Fruit fly (Drosophila melanogaster) whole organism, embryonic: ENCODE data around the gene CG6216.
A peak's percentile ranks its signal among the peaks of the same experiment; 100 is the strongest.

Experiments
- Atf3 ChIP-seq: fragments of 200-800 bp; sonication (Bioruptor generic); optimal IDR thresholded peaks from 3 replicates; lab custom pipeline; 2016; ENCODE audit warnings: missing biosample characterization, missing genetic modification characterization
- Bteb2 ChIP-seq: fragments of 200-800 bp; sonication (Bioruptor generic); optimal IDR thresholded peaks from 2 replicates; lab custom pipeline; 2016; ENCODE audit warnings: missing biosample characterization, missing genetic modification characterization
- CG10209 ChIP-seq: fragments of 200-800 bp; sonication (Bioruptor generic); optimal IDR thresholded peaks from 3 replicates; lab custom pipeline; 2017; ENCODE audit warnings: missing biosample characterization, mild to moderate bottlenecking, missing genetic modification characterization, missing genetic modification reagents
- CG1024 ChIP-seq: fragments of 200-800 bp; sonication (Bioruptor generic); IDR thresholded peaks from 2 replicates; pipeline ENCODE4 v1.3.6; 2022; ENCODE audit warnings: missing biosample characterization, missing genetic modification characterization
- CG10654 ChIP-seq: fragments of 200-800 bp; sonication (Bioruptor generic); optimal IDR thresholded peaks from 2 replicates; lab custom pipeline; 2016; ENCODE audit warnings: missing biosample characterization, missing genetic modification characterization
- CG11504 ChIP-seq: fragments of 200-800 bp; sonication (Bioruptor generic); optimal IDR thresholded peaks from 3 replicates; lab custom pipeline; 2019; ENCODE audit warnings: missing biosample characterization, mild to moderate bottlenecking, missing genetic modification characterization, moderate library complexity
- CG12236 ChIP-seq: fragments of 200-800 bp; sonication (Bioruptor generic); optimal IDR thresholded peaks from 2 replicates; lab custom pipeline; 2016; ENCODE audit warnings: missing biosample characterization, missing genetic modification characterization
- CG17612 ChIP-seq: fragments of 200-800 bp; sonication (Bioruptor generic); IDR thresholded peaks from 2 replicates; pipeline ENCODE4 v1.3.6; 2022; ENCODE audit warnings: missing biosample characterization, missing genetic modification characterization
- CG1792 ChIP-seq: fragments of 200-800 bp; sonication (Bioruptor generic); optimal IDR thresholded peaks from 2 replicates; lab custom pipeline; 2016; ENCODE audit warnings: missing biosample characterization, missing genetic modification characterization
- CG3065 ChIP-seq: fragments of 200-800 bp; sonication (Bioruptor generic); optimal IDR thresholded peaks from 2 replicates; lab custom pipeline; 2016; ENCODE audit warnings: missing biosample characterization, missing genetic modification characterization
- CG34224 ChIP-seq: fragments of 200-800 bp; sonication (Bioruptor generic); IDR thresholded peaks from 3 replicates; pipeline ENCODE4 v1.3.6; 2022; ENCODE audit warnings: missing biosample characterization, missing genetic modification characterization; ENCODE audit not compliant: partially characterized antibody
- CG5180 ChIP-seq: fragments of 200-800 bp; sonication (Bioruptor generic); optimal IDR thresholded peaks from 3 replicates; lab custom pipeline; 2017; ENCODE audit warnings: missing biosample characterization, missing genetic modification characterization, mild to moderate bottlenecking, moderate library complexity, missing genetic modification reagents
- CG5953 ChIP-seq: fragments of 200-800 bp; sonication (Bioruptor generic); IDR thresholded peaks from 2 replicates; pipeline ENCODE4 v1.3.6; 2022; ENCODE audit warnings: missing biosample characterization, missing genetic modification characterization
- CG6813 ChIP-seq: fragments of 200-800 bp; sonication (Bioruptor generic); optimal IDR thresholded peaks from 2 replicates; lab custom pipeline; 2017; ENCODE audit warnings: missing biosample characterization, missing genetic modification characterization, mild to moderate bottlenecking, moderate library complexity, missing genetic modification reagents
- CG7372 ChIP-seq: fragments of 200-800 bp; sonication (Bioruptor generic); IDR thresholded peaks from 2 replicates; pipeline ENCODE4 v1.3.6; 2022; ENCODE audit warnings: missing biosample characterization, missing genetic modification characterization
- CG9876 ChIP-seq: fragments of 200-800 bp; sonication (Bioruptor generic); optimal IDR thresholded peaks from 2 replicates; lab custom pipeline; 2016; ENCODE audit warnings: missing biosample characterization, missing genetic modification characterization
- Camta ChIP-seq: fragments of 200-800 bp; sonication (Bioruptor generic); optimal IDR thresholded peaks from 2 replicates; lab custom pipeline; 2016; ENCODE audit warnings: missing biosample characterization, missing genetic modification characterization
- Drgx ChIP-seq: fragments of 200-800 bp; sonication (Bioruptor generic); IDR thresholded peaks from 2 replicates; pipeline ENCODE4 v1.3.6; 2022; ENCODE audit warnings: missing biosample characterization, missing genetic modification characterization
- HLH3B ChIP-seq: fragments of 200-800 bp; sonication (Bioruptor generic); IDR thresholded peaks from 2 replicates; pipeline ENCODE4 v1.3.6; 2022; ENCODE audit warnings: missing biosample characterization, missing genetic modification characterization
- HLH54F ChIP-seq: fragments of 200-800 bp; sonication (Bioruptor generic); optimal IDR thresholded peaks from 3 replicates; lab custom pipeline; 2016; ENCODE audit warnings: missing biosample characterization, missing genetic modification characterization
- HmgZ ChIP-seq: fragments of 200-800 bp; sonication (Bioruptor generic); optimal IDR thresholded peaks from 2 replicates; lab custom pipeline; 2018; ENCODE audit warnings: missing biosample characterization, mild to moderate bottlenecking, missing genetic modification characterization
- Kr ChIP-seq: fragments of 200-800 bp; sonication (Bioruptor generic); optimal IDR thresholded peaks from 2 replicates; lab custom pipeline; 2017; ENCODE audit warnings: missing biosample characterization, mild to moderate bottlenecking, missing genetic modification characterization
- MESR4 ChIP-seq: fragments of 200-800 bp; sonication (Bioruptor generic); optimal IDR thresholded peaks from 2 replicates; lab custom pipeline; 2018; ENCODE audit warnings: missing biosample characterization, mild to moderate bottlenecking, missing genetic modification characterization, moderate library complexity
- MTF-1 ChIP-seq: fragments of 200-800 bp; sonication (Bioruptor generic); optimal IDR thresholded peaks from 2 replicates; lab custom pipeline; 2018; ENCODE audit warnings: missing biosample characterization, mild to moderate bottlenecking, missing genetic modification characterization, borderline replicate concordance
- NC2α ChIP-seq: fragments of 200-800 bp; sonication (Bioruptor generic); optimal IDR thresholded peaks from 2 replicates; lab custom pipeline; 2016; ENCODE audit warnings: missing biosample characterization, missing genetic modification characterization
- Nf-YA ChIP-seq: fragments of 200-800 bp; sonication (Bioruptor generic); IDR thresholded peaks from 2 replicates; pipeline ENCODE4 v1.3.6; 2022; ENCODE audit warnings: missing biosample characterization, missing genetic modification characterization
- Sox100B ChIP-seq: fragments of 200-800 bp; sonication (Bioruptor generic); optimal IDR thresholded peaks from 3 replicates; lab custom pipeline; 2018; ENCODE audit warnings: missing biosample characterization, mild to moderate bottlenecking, missing genetic modification characterization
- ap ChIP-seq: fragments of 200-800 bp; sonication (Bioruptor generic); IDR thresholded peaks from 2 replicates; pipeline ENCODE4 v1.3.6; 2022; ENCODE audit warnings: missing biosample characterization, missing genetic modification characterization
- ase ChIP-seq: fragments of 200-800 bp; sonication (Bioruptor generic); IDR thresholded peaks from 3 replicates; pipeline ENCODE4 v1.3.6; 2022; ENCODE audit warnings: missing biosample characterization, missing genetic modification characterization
- ash1 ChIP-seq: fragments of 200-800 bp; sonication (Bioruptor generic); optimal IDR thresholded peaks from 2 replicates; lab custom pipeline; 2018; ENCODE audit warnings: missing biosample characterization, mild to moderate bottlenecking, missing genetic modification characterization
- bab2 ChIP-seq: fragments of 200-800 bp; sonication (Bioruptor generic); optimal IDR thresholded peaks from 2 replicates; lab custom pipeline; 2016; ENCODE audit warnings: missing biosample characterization, missing genetic modification characterization
- btn ChIP-seq: fragments of 200-800 bp; sonication (Bioruptor generic); optimal IDR thresholded peaks from 2 replicates; lab custom pipeline; 2016; ENCODE audit warnings: missing biosample characterization, missing genetic modification characterization
- chinmo ChIP-seq: fragments of 200-800 bp; sonication (Bioruptor generic); IDR thresholded peaks from 4 replicates; pipeline ENCODE4 v1.3.6; 2022; ENCODE audit warnings: missing biosample characterization, missing genetic modification characterization; ENCODE audit not compliant: partially characterized antibody
- chm ChIP-seq: fragments of 200-800 bp; sonication (Bioruptor generic); IDR thresholded peaks from 2 replicates; pipeline ENCODE4 v1.3.6; 2022; ENCODE audit warnings: missing biosample characterization, missing genetic modification characterization
- crol ChIP-seq: fragments of 200-800 bp; sonication (Bioruptor generic); IDR thresholded peaks from 2 replicates; pipeline ENCODE4 v1.3.6; 2022; ENCODE audit warnings: missing biosample characterization, missing genetic modification characterization
- cwo ChIP-seq: fragments of 200-800 bp; sonication (Bioruptor generic); optimal IDR thresholded peaks from 3 replicates; lab custom pipeline; 2017; ENCODE audit warnings: missing biosample characterization, missing genetic modification characterization, mild to moderate bottlenecking, moderate library complexity, missing genetic modification reagents
- dan ChIP-seq: fragments of 200-800 bp; sonication (Bioruptor generic); IDR thresholded peaks from 2 replicates; pipeline ENCODE4 v1.3.6; 2022; ENCODE audit warnings: missing biosample characterization, missing genetic modification characterization
- dpn ChIP-seq, 2 experiments: fragments of 200-800 bp; sonication (Bioruptor generic); optimal IDR thresholded peaks; 3 replicates each; lab custom pipeline; 2016; ENCODE audit warnings: missing biosample characterization in 2 of 2, missing genetic modification characterization in 2 of 2
- gsb ChIP-seq: fragments of 200-800 bp; sonication (Bioruptor generic); IDR thresholded peaks from 2 replicates; pipeline ENCODE4 v1.3.6; 2022; ENCODE audit warnings: missing biosample characterization, missing genetic modification characterization
- hth ChIP-seq: fragments of >200 bp; optimal IDR thresholded peaks from 2 replicates; lab custom pipeline; 2017; ENCODE audit warnings: inconsistent platforms
- jumu ChIP-seq: fragments of 200-800 bp; sonication (Bioruptor generic); optimal IDR thresholded peaks from 3 replicates; lab custom pipeline; 2016; ENCODE audit warnings: missing biosample characterization, missing genetic modification characterization
- ken ChIP-seq: fragments of 200-800 bp; sonication (Bioruptor generic); IDR thresholded peaks from 3 replicates; pipeline ENCODE4 v1.3.6; 2022; ENCODE audit warnings: missing biosample characterization, missing genetic modification characterization
- lov ChIP-seq, 2 experiments: fragments of 200-800 bp in 1 of 2; fragments of >200 bp in 1 of 2; sonication (Bioruptor generic) in 1 of 2; IDR thresholded peaks in 1 of 2; optimal IDR thresholded peaks in 1 of 2; 2 replicates in 1 of 2; 3 replicates in 1 of 2; pipeline versions ENCODE4 v1.3.6 to Lab custom; 2017 to 2022; ENCODE audit warnings: missing biosample characterization in 1 of 2, missing genetic modification characterization in 1 of 2
- mam ChIP-seq: fragments of 200-800 bp; sonication (Bioruptor generic); optimal IDR thresholded peaks from 3 replicates; lab custom pipeline; 2016; ENCODE audit warnings: missing biosample characterization, missing genetic modification characterization
- ranshi ChIP-seq: fragments of 200-800 bp; sonication (Bioruptor generic); IDR thresholded peaks from 2 replicates; pipeline ENCODE4 v1.3.6; 2022; ENCODE audit warnings: missing biosample characterization, missing genetic modification characterization
- row ChIP-seq: fragments of 200-800 bp; sonication (Bioruptor generic); IDR thresholded peaks from 3 replicates; pipeline ENCODE4 v1.3.6; 2022; ENCODE audit warnings: missing biosample characterization, missing genetic modification characterization
- tin ChIP-seq: fragments of 200-800 bp; sonication (Bioruptor generic); optimal IDR thresholded peaks from 3 replicates; lab custom pipeline; 2016; ENCODE audit warnings: missing biosample characterization, missing genetic modification characterization
- vfl ChIP-seq: fragments of 200-800 bp; sonication (Bioruptor generic); optimal IDR thresholded peaks from 2 replicates; lab custom pipeline; 2016; ENCODE audit warnings: missing biosample characterization, missing genetic modification characterization
- zen ChIP-seq: fragments of 200-800 bp; sonication (Bioruptor generic); optimal IDR thresholded peaks from 3 replicates; lab custom pipeline; 2018; ENCODE audit warnings: missing biosample characterization, mild to moderate bottlenecking, missing genetic modification characterization, moderate library complexity
- zen2 ChIP-seq: fragments of 200-800 bp; sonication (Bioruptor generic); IDR thresholded peaks from 3 replicates; pipeline ENCODE4 v1.3.6; 2022; ENCODE audit warnings: missing biosample characterization, missing genetic modification characterization; ENCODE audit not compliant: partially characterized antibody
- zfh2 ChIP-seq: fragments of 200-800 bp; sonication (Bioruptor generic); optimal IDR thresholded peaks from 2 replicates; lab custom pipeline; 2016; ENCODE audit warnings: missing biosample characterization, missing genetic modification characterization

CG6216 gene

DNA sequence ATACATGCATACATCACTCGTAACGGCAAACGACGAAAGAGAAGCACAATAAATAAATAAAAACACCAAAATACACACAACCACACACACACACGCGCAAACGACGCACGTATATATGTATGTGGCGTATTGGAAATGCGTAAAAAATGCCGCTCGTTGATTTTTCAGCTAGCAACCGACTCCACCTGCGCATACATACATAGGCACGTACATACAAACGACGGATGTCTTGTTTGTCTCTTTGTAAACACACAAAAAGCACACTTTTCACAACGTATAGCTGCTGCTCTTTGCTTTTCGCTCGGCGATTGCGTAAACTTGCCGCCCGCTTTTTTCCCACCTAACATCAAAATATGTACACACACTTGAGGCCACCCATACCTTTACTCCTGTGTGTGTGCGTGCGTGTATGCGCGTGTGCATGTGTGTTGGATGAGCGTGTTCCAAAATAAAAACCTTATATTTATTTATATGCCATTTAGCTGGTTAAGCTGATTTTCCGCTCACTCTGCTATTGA lies 30.6 kb downstream of the CG6216 start (continued):
- TF ChIP-seq CG6813 (GFP tag; lab: Kevin White, UChicago), result peak; percentile 71
- no peak for TF ChIP-seq HLH54F (GFP tag; lab: Kevin White, UChicago)
- no peak for TF ChIP-seq tin (GFP tag; lab: Kevin White, UChicago)
- TF ChIP-seq CG5180 (GFP tag; lab: Kevin White, UChicago), result peak; percentile 31
- TF ChIP-seq zfh2 (GFP tag; lab: Kevin White, UChicago), result no peak
- no peak for TF ChIP-seq Drgx (GFP tag; lab: Robert Waterston, UW)
- TF ChIP-seq MTF-1, result peak; percentile 46
- TF ChIP-seq Bteb2 (GFP tag; lab: Kevin White, UChicago), result no peak
- no peak for TF ChIP-seq cwo (GFP tag; lab: Kevin White, UChicago)
- TF ChIP-seq zen (tag; lab: Kevin White, UChicago), result no peak
- no peak for TF ChIP-seq CG7372 (GFP tag; lab: Robert Waterston, UW)
- TF ChIP-seq Nf-YA (GFP tag; lab: Robert Waterston, UW), result no peak
- TF ChIP-seq CG12236 (GFP tag; lab: Kevin White, UChicago), result no peak
- TF ChIP-seq Camta (GFP tag; lab: Kevin White, UChicago), result no peak
- no peak for TF ChIP-seq gsb (GFP tag; lab: Robert Waterston, UW)
- no peak for TF ChIP-seq dan
- TF ChIP-seq row (GFP tag; lab: Robert Waterston, UW), result no peak; the same call in 2 of the 3 replicates
- TF ChIP-seq crol (GFP tag; lab: Robert Waterston, UW), result no peak; the same call in 1 of the 2 replicates
- no peak for TF ChIP-seq btn (GFP tag; lab: Kevin White, UChicago)
- no peak for TF ChIP-seq lov (optimal IDR thresholded peaks at IDR 0.05; lab: Kevin White, UChicago)
- no peak for TF ChIP-seq lov (GFP tag; IDR thresholded peaks at IDR 0.05; lab: Robert Waterston, UW)
- TF ChIP-seq bab2 (GFP tag; lab: Kevin White, UChicago), result no peak
- peak; percentile 66 for TF ChIP-seq ash1
- TF ChIP-seq CG34224 (GFP tag; lab: Robert Waterston, UW), result no peak
- TF ChIP-seq jumu (GFP tag; lab: Kevin White, UChicago), result peak; percentile 14
- no peak for TF ChIP-seq vfl (GFP tag; lab: Kevin White, UChicago)
- TF ChIP-seq CG9876 (GFP tag; lab: Kevin White, UChicago), result no peak
- peak; percentile 10 for TF ChIP-seq Sox100B (GFP tag; lab: Kevin White, UChicago)
- TF ChIP-seq zen2 (GFP tag; lab: Robert Waterston, UW), result no peak
- TF ChIP-seq dpn (GFP tag; optimal IDR thresholded peaks at IDR 0.05; lab: Kevin White, UChicago), result no peak
- no peak for TF ChIP-seq Atf3 (GFP tag; lab: Kevin White, UChicago)
- TF ChIP-seq HmgZ (tag; lab: Kevin White, UChicago), result peak; percentile 48
- no peak for TF ChIP-seq CG5953 (GFP tag; lab: Robert Waterston, UW)
- TF ChIP-seq ken (GFP tag; lab: Robert Waterston, UW), result no peak
- 0 out of 2 replicates have a peak, but pooled peaks have one; percentile 11 for TF ChIP-seq chm (GFP tag; lab: Robert Waterston, UW)
- TF ChIP-seq ranshi, result no peak
- no peak for TF ChIP-seq CG17612 (GFP tag; lab: Robert Waterston, UW)
- TF ChIP-seq chinmo (GFP tag; lab: Robert Waterston, UW), result peak; percentile 33; the same call in 1 of the 4 replicates
- no peak for TF ChIP-seq hth
- no peak for TF ChIP-seq Kr
- TF ChIP-seq CG1024, result no peak; the same call in 1 of the 2 replicates
- TF ChIP-seq HLH3B (GFP tag; lab: Robert Waterston, UW), result no peak
- TF ChIP-seq CG1792 (GFP tag; lab: Kevin White, UChicago), result no peak
- TF ChIP-seq CG11504 (tag; lab: Kevin White, UChicago), result no peak
- no peak for TF ChIP-seq NC2α (GFP tag; lab: Kevin White, UChicago)
- peak; percentile 30 for TF ChIP-seq CG10209
- TF ChIP-seq mam (GFP tag; lab: Kevin White, UChicago), result no peak
- no peak for TF ChIP-seq ap (GFP tag; lab: Robert Waterston, UW)
- TF ChIP-seq MESR4 (GFP tag; lab: Kevin White, UChicago), result no peak
- no peak for TF ChIP-seq CG10654 (GFP tag; lab: Kevin White, UChicago)
- no peak for TF ChIP-seq CG3065
- TF ChIP-seq ase (GFP tag; lab: Robert Waterston, UW), result no peak
